Worm (Caenorhabditis elegans): ENCODE measurements around the gene C46C11.3.

DNA sequence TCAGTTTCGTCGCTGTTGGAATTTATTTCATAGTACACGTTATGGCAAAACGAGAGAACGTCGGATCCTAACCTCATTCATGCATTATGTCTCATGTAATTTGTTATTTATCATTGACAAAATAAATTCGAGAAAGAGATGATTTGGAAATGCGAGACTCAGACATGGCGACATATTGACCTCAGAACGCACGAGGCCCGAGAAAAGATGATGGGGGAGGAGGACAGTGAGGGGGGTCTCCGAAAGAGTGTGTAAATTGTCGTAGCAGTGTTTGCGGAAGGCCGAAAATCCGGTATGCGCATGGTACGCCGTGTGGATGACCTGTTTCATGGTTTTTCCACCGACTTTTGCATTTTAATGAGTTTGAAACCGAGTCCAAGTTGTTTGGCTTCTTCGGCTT is 13.5 kb downstream of the C46C11.3 start:
- TF ChIP-seq unc-62 (GFP tag; optimal IDR thresholded peaks at IDR 0.05): no peak
- TF ChIP-seq lin-39 (tag; optimal IDR thresholded peaks at IDR 0.05): no peak
- TF ChIP-seq lin-15B (tag; optimal IDR thresholded peaks at IDR 0.05): no peak

Measured in whole organism, L3 larva.